Worm (Caenorhabditis elegans): ENCODE measurements around the gene idhg-1.

Gene idhg-1

ce11 chrIII:4562070-4562788 is 6.4 kb upstream of the idhg-1 start, which contains the start of gene pan-1:
pan-1 (plus strand) TSS chrIII:4562738.
- TF ChIP-seq ama-1 (optimal IDR thresholded peaks at IDR 0.05) (no peak), Y116A8C.19 (tag; optimal IDR thresholded peaks at IDR 0.05; ENCODE audit: borderline replicate concordance) (no peak), sptf-1 (tag; optimal IDR thresholded peaks at IDR 0.05) (no peak), ceh-90 (tag; optimal IDR thresholded peaks at IDR 0.05) (no peak), mdl-1 (tag; optimal IDR thresholded peaks at IDR 0.05) (no peak), C04F5.9 (tag; optimal IDR thresholded peaks at IDR 0.05) (no peak), efl-1 (optimal IDR thresholded peaks at IDR 0.05) (peak; percentile 7 to 35), efl-1 (GFP tag; optimal IDR thresholded peaks at IDR 0.05 in 1 of 2) (no peak), snu-23 (GFP tag; optimal IDR thresholded peaks at IDR 0.05) (peak; percentile 42), lsy-2 (tag; optimal IDR thresholded peaks at IDR 0.05) (peak; percentile 21 to 46), sox-4 (tag; optimal IDR thresholded peaks at IDR 0.05) (no peak), unc-30 (tag; optimal IDR thresholded peaks at IDR 0.05) (no peak), fkh-4 (tag; optimal IDR thresholded peaks at IDR 0.05; ENCODE audit: borderline replicate concordance) (no peak), ces-1 (GFP tag; optimal IDR thresholded peaks at IDR 0.05) (no peak), lin-14 (GFP tag; optimal IDR thresholded peaks at IDR 0.05) (peak; percentile 82), snpc-4 (tag; optimal IDR thresholded peaks at IDR 0.05) (peak; percentile 20), nhr-71 (tag; optimal IDR thresholded peaks at IDR 0.05) (peak; percentile 39), ceh-63 (GFP tag; optimal IDR thresholded peaks at IDR 0.05) (no peak), nhr-47 (tag; optimal IDR thresholded peaks at IDR 0.05) (peak; percentile 22), dpl-1 (GFP tag; optimal IDR thresholded peaks at IDR 0.05) (peak in 1 of 3 experiments; percentile 18), ztf-11 (tag; optimal IDR thresholded peaks at IDR 0.05) (no peak), aly-2 (tag; optimal IDR thresholded peaks at IDR 0.05) (no peak), swsn-7 (tag; optimal IDR thresholded peaks at IDR 0.05) (peak; percentile 33), nhr-11 (tag; optimal IDR thresholded peaks at IDR 0.05) (no peak), ceh-82 (tag; optimal IDR thresholded peaks at IDR 0.05) (peak in 1 of 3 experiments; percentile 0), nhr-84 (tag; optimal IDR thresholded peaks at IDR 0.05) (no peak), mep-1 (tag; optimal IDR thresholded peaks at IDR 0.05) (peak; percentile 27), unc-130 (tag; optimal IDR thresholded peaks at IDR 0.05) (no peak), ztf-4 (tag; optimal IDR thresholded peaks at IDR 0.05) (peak; percentile 74), ceh-88 (GFP tag; IDR thresholded peaks at IDR 0.05) (no peak), nhr-20 (tag; optimal IDR thresholded peaks at IDR 0.05) (no peak), dsc-1 (tag; optimal IDR thresholded peaks at IDR 0.05) (no peak), egl-27 (tag; optimal IDR thresholded peaks at IDR 0.05) (no peak), sup-37 (GFP tag; optimal IDR thresholded peaks at IDR 0.05) (no peak), zip-4 (GFP tag; optimal IDR thresholded peaks at IDR 0.05) (no peak), rnt-1 (tag; optimal IDR thresholded peaks at IDR 0.05) (peak; percentile 25), xbp-1 (tag; optimal IDR thresholded peaks at IDR 0.05) (no peak), jun-1 (tag; optimal IDR thresholded peaks at IDR 0.05) (no peak), nhr-85 (tag) (peak; percentile 65), nhr-19 (GFP tag; conservative IDR thresholded peaks at IDR 0.05) (no peak), pag-3 (tag; optimal IDR thresholded peaks at IDR 0.05; ENCODE audit: borderline replicate concordance, insufficient read depth) (no peak), lin-35 (GFP tag; optimal IDR thresholded peaks at IDR 0.05) (peak in 1 of 2 experiments; percentile 0), egl-13 (tag; optimal IDR thresholded peaks at IDR 0.05) (no peak), fkh-10 (GFP tag; optimal IDR thresholded peaks at IDR 0.05) (no peak), unc-98 (GFP tag; IDR thresholded peaks at IDR 0.05) (no peak), pqm-1 (tag; optimal IDR thresholded peaks at IDR 0.05) (no peak), mef-2 (tag; optimal IDR thresholded peaks at IDR 0.05) (no peak)

Data from whole organism, L1 larva.